Fruit fly (Drosophila melanogaster) whole organism, adult: ENCODE measurements around the gene CG33310.

Experiments
- CG11617 ChIP-seq: fragments of 200-800 bp; sonication (Bioruptor generic); optimal IDR thresholded peaks from 2 replicates; lab custom pipeline; 2017; ENCODE audit warnings: mild to moderate bottlenecking, missing biosample characterization, missing genetic modification reagents, missing genetic modification characterization
- CG1620 ChIP-seq: fragments of 200-800 bp; sonication (Bioruptor generic); optimal IDR thresholded peaks from 2 replicates; lab custom pipeline; 2016; ENCODE audit warnings: missing biosample characterization, missing genetic modification characterization
- CG33017 ChIP-seq: fragments of 200-800 bp; sonication (Bioruptor generic); optimal IDR thresholded peaks from 2 replicates; lab custom pipeline; 2018; ENCODE audit warnings: missing biosample characterization, mild to moderate bottlenecking, missing genetic modification characterization, moderate library complexity
- CG5204 ChIP-seq: fragments of 200-800 bp; sonication (Bioruptor generic); optimal IDR thresholded peaks from 2 replicates; lab custom pipeline; 2016; ENCODE audit warnings: missing biosample characterization, missing genetic modification characterization
- CG7045 ChIP-seq: fragments of 200-800 bp; sonication (Bioruptor generic); optimal IDR thresholded peaks from 2 replicates; lab custom pipeline; 2017; ENCODE audit warnings: missing biosample characterization, mild to moderate bottlenecking, missing genetic modification characterization
- Clk ChIP-seq: fragments of 200-800 bp; sonication (Bioruptor generic); optimal IDR thresholded peaks from 2 replicates; lab custom pipeline; 2017; ENCODE audit warnings: missing biosample characterization, missing genetic modification characterization
- Mnt ChIP-seq: fragments of 200-800 bp; sonication (Bioruptor generic); optimal IDR thresholded peaks from 2 replicates; lab custom pipeline; 2016; ENCODE audit warnings: missing biosample characterization, mild to moderate bottlenecking, missing genetic modification characterization
- bab1 ChIP-seq: fragments of 200-800 bp; sonication (Bioruptor generic); optimal IDR thresholded peaks from 3 replicates; lab custom pipeline; 2019; ENCODE audit warnings: missing biosample characterization, mild to moderate bottlenecking, missing genetic modification characterization, moderate library complexity
- cic ChIP-seq: fragments of 200-800 bp; sonication (Bioruptor generic); optimal IDR thresholded peaks from 2 replicates; lab custom pipeline; 2017; ENCODE audit warnings: missing biosample characterization, mild to moderate bottlenecking, missing genetic modification characterization, moderate library complexity
- cnc ChIP-seq, 2 experiments: fragments of >200 bp; optimal IDR thresholded peaks; 2 replicates each; lab custom pipeline; 2017
- kay ChIP-seq: fragments of 200-800 bp; sonication (Bioruptor generic); peaks from one replicate; lab custom pipeline; 2016; ENCODE audit warnings: missing biosample characterization, missing genetic modification characterization, borderline replicate concordance
- ovo ChIP-seq: fragments of 200-800 bp; sonication (Bioruptor generic); optimal IDR thresholded peaks from 2 replicates; lab custom pipeline; 2016; ENCODE audit warnings: missing biosample characterization, missing genetic modification characterization
- tj ChIP-seq: fragments of 200-800 bp; sonication (Bioruptor generic); optimal IDR thresholded peaks from 3 replicates; lab custom pipeline; 2017; ENCODE audit warnings: missing biosample characterization, mild to moderate bottlenecking, missing genetic modification characterization, moderate library complexity

DNA sequence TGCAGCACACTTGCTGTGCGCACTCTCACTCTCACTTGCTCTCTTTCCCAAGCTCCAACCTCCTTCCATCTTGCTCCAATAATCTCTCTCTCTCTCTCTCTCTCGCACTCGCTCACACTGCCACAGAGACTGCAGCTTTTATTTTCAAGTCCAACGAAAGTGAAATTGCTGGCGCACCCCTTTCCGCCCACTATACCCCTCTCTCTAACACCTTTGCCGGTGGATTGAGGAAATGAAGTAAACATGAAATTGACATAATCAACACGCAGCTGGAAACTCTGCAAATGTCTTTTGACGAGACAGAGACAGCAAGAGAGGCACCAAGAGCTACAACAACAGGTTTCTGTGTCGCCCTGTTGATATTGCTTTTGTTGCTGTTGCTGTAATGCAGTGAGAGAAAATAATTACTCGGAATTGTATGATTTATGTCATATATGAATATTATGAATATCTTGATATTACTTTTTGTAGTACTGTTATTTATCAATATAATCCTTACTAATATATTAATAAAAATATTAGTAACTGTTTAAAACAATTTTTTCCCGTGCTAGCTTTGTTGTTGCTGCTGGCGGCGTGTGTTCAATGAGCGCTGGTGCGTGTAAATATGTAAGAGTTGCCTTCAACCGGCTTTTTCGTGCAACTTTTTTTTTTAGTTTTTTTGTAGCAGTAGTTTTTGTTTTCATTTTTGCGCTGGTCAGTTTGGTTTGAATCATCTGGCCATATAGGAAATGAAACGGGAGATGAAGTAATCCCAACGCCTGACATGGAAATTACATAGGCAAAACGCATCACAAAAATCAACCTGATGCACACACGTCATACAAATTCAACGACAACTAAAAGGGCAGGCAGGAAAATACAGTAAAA lies 30.9 kb upstream of the CG33310 start:
- TF ChIP-seq CG11617, result no peak
- TF ChIP-seq cic, result no peak
- TF ChIP-seq Clk, result no peak
- TF ChIP-seq bab1 (GFP tag; lab: Kevin White, UChicago), result peak; percentile 50
- TF ChIP-seq ovo (GFP tag; lab: Kevin White, UChicago), result no peak
- TF ChIP-seq cnc (optimal IDR thresholded peaks at IDR 0.05; lab: Kevin White, UChicago), result no peak
- peak; percentile 19 for TF ChIP-seq CG7045 (GFP tag; lab: Kevin White, UChicago)
- TF ChIP-seq CG33017 (tag; lab: Kevin White, UChicago), result no peak
- no peak for TF ChIP-seq kay (GFP tag; lab: Kevin White, UChicago)
- no peak for TF ChIP-seq Mnt
- TF ChIP-seq CG1620 (GFP tag; lab: Kevin White, UChicago), result no peak
- no peak for TF ChIP-seq tj (GFP tag; lab: Kevin White, UChicago)
- no peak for TF ChIP-seq CG5204 (GFP tag; lab: Kevin White, UChicago)
